Fruit fly (Drosophila melanogaster): ENCODE measurements around the gene PIG-P.

Gene PIG-P

DNA sequence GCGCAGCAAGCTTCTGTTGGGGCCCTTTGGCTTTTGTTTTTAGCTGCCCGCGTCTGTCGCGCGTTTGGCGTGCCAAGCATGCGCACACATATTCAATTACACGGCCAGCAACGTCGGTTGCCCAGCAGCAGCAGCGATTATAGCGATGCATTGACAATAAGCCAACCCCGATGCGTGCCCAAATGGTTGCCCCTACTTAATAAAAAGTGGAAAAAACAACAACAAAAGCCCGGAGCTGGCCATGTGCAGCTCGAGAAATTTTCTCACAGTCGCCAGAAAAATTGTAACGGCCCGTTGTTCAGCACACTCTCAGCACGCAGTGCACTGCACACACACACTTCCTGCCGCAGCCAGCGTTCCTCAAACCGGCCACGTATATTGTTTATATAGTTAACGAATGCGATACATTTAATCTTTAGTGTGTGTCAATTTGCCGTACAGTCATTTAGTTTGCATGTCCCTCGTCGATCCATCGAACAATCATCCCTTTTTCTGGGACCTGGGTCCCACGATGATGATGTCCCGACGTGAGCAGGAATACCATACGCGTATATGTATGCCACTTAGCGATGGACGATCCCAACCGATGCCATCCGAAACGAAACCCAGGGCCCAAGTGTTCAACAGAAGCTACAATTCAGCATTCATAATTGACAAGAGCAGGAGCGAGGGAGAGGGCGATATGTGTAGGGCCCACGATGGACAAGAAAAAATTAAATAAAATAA, 23.2 kb downstream of the PIG-P start:
- TF ChIP-seq Sox15 (GFP tag; optimal IDR thresholded peaks at IDR 0.05) (no peak), CG15336 (GFP tag; IDR thresholded peaks at IDR 0.05) (no peak), svp (GFP tag) (peak; percentile 43), CG6854 (GFP tag; optimal IDR thresholded peaks at IDR 0.05) (peak; percentile 53), dsx (GFP tag; optimal IDR thresholded peaks at IDR 0.05; ENCODE audit: poor library complexity, severe bottlenecking) (peak; percentile 11), Eip78C (GFP tag) (peak; percentile 60), CG6792 (GFP tag; optimal IDR thresholded peaks at IDR 0.05) (no peak), Sox102F (GFP tag; optimal IDR thresholded peaks at IDR 0.05) (no peak), fkh (GFP tag; optimal IDR thresholded peaks at IDR 0.05) (peak; percentile 33), ss (GFP tag; optimal IDR thresholded peaks at IDR 0.05) (peak; percentile 41 to 77), CG6808 (GFP tag; optimal IDR thresholded peaks at IDR 0.05) (peak; percentile 40), CG4318 (GFP tag; optimal IDR thresholded peaks at IDR 0.05) (no peak), OdsH (GFP tag; optimal IDR thresholded peaks at IDR 0.05) (no peak), Ets96B (tag; optimal IDR thresholded peaks at IDR 0.05) (peak; percentile 5), lz (GFP tag; optimal IDR thresholded peaks at IDR 0.05) (no peak), CG8119 (GFP tag; IDR thresholded peaks at IDR 0.05) (0 out of 3 replicates have a peak, but pooled peaks have one; percentile 19)

DNA sequence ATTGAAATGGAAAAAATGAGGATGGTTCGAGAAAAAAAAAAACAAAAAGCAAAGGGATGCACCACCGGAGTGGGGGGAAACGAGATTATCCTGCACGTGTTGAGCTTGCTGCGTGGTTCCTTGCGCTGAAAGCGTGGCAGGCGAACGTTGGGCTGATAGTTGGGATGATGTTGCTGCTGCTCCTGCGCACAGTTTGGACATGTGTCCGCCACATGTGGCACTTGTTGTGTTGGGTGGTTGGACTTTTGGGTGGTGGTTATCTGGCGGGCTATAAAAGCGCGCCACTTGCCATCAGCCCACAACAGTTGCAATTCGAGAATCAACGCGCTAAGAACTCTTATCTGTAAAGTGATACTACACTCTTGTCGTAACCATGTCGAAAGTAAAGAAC, 25.4 kb downstream of the PIG-P start:
- no peak for TF ChIP-seq fd85E (GFP tag; optimal IDR thresholded peaks at IDR 0.05)
- no peak for TF ChIP-seq CG16779 (tag; optimal IDR thresholded peaks at IDR 0.05)
- no peak for TF ChIP-seq Smox (GFP tag; optimal IDR thresholded peaks at IDR 0.05)

DNA sequence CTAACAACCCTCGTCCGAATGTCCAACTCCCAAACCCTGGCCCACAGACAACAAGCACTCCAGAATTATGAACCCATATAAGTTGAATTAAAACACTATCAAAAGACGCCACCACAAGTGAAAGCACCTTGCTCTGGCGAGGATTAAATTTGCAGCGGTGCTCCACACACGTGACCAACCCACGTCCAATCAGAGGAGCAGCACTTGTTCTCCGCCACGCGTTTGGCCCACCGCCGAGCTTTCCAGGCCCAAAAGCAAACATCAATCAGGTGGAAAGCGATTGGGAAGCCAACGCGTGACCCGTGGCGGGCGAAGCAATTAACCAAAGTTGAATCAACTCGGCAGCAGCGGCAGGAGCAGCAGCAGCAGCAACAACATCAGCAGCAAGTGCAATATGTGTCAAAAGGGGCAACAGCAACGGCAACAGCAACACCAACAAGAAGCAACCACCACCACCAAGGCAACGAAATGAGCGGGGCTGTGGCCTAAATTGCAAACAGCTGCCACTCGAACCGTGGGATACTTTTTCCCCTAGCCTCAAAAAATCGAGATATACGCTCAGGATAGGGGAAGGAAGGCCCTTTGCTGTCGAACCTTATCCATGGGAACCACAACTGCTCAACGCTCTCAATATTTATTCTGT, 25.9 kb downstream of the PIG-P start:
- TF ChIP-seq Ets21C (GFP tag; optimal IDR thresholded peaks at IDR 0.05) (no peak), CG3032 (tag; optimal IDR thresholded peaks at IDR 0.05) (no peak), CG4318 (GFP tag; optimal IDR thresholded peaks at IDR 0.05) (no peak), achi (GFP tag; optimal IDR thresholded peaks at IDR 0.05) (no peak), eg (GFP tag; IDR thresholded peaks at IDR 0.05) (no peak), OdsH (GFP tag; optimal IDR thresholded peaks at IDR 0.05) (no peak), CG6808 (GFP tag; optimal IDR thresholded peaks at IDR 0.05) (no peak), CG11294 (GFP tag; IDR thresholded peaks at IDR 0.05) (no peak), net (GFP tag; optimal IDR thresholded peaks at IDR 0.05) (peak; percentile 13), CG1621 (tag; optimal IDR thresholded peaks at IDR 0.05) (no peak), fd59A (GFP tag; optimal IDR thresholded peaks at IDR 0.05) (no peak), Gug (GFP tag; IDR thresholded peaks at IDR 0.05) (no peak), Sox14 (GFP tag; optimal IDR thresholded peaks at IDR 0.05) (no peak), Smox (GFP tag; optimal IDR thresholded peaks at IDR 0.05) (no peak), Eip93F (GFP tag; optimal IDR thresholded peaks at IDR 0.05) (no peak), CG6792 (GFP tag; optimal IDR thresholded peaks at IDR 0.05) (no peak), CG6854 (GFP tag; optimal IDR thresholded peaks at IDR 0.05) (peak; percentile 19), fkh (GFP tag; optimal IDR thresholded peaks at IDR 0.05) (peak; percentile 7), dac (GFP tag; optimal IDR thresholded peaks at IDR 0.05) (no peak), Ets96B (tag; optimal IDR thresholded peaks at IDR 0.05) (no peak), vri (GFP tag; optimal IDR thresholded peaks at IDR 0.05) (no peak), svp (GFP tag) (no peak), CG6276 (GFP tag; optimal IDR thresholded peaks at IDR 0.05) (no peak), ss (GFP tag; optimal IDR thresholded peaks at IDR 0.05) (peak in 1 of 2 experiments; percentile 20)

DNA sequence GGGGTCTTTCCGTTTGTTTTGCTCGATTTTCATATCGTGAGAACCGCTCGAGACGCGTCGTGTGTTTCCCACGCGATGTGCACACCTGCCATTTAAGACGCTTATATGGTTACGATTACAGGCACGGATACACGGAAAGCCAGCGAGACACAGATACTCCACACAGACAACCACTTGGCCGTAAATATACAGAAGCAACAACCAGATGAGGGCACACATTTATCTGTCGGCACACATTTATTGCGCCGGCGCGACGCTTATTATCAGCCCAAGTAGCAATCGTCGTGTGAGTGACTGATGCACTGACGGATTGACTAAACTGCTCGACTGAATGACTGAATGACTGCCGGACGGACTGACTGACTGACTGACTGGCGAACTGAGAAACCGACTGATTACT, 27.5 kb downstream of the PIG-P start:
- TF ChIP-seq fkh (GFP tag; optimal IDR thresholded peaks at IDR 0.05) (peak; percentile 23), ss (GFP tag; optimal IDR thresholded peaks at IDR 0.05) (peak in 1 of 2 experiments; percentile 60), Met (GFP tag; optimal IDR thresholded peaks at IDR 0.05) (no peak), CG3032 (tag; optimal IDR thresholded peaks at IDR 0.05) (no peak), CG8119 (GFP tag; IDR thresholded peaks at IDR 0.05) (no peak), CG9139 (GFP tag; optimal IDR thresholded peaks at IDR 0.05) (no peak), net (GFP tag; optimal IDR thresholded peaks at IDR 0.05) (no peak)
